Worm (Caenorhabditis elegans): ENCODE measurements around the gene ZK836.3.

- TF ChIP-seq hnd-1 (tag; optimal IDR thresholded peaks at IDR 0.05) (no peak), scrt-1 (GFP tag; IDR thresholded peaks at IDR 0.05) (no peak), flt-1 (GFP tag; IDR thresholded peaks at IDR 0.05) (no peak)
These were observed 11.3 kb downstream of the ZK836.3 start, which contains the start of gene srd-4 for ce11 chrV:12184308-12184999.
